Fruit fly (Drosophila melanogaster) S2 (cell line): ENCODE data around the gene f.

Experiments used
- CG8478 ChIP-seq: fragments of >200 bp; optimal IDR thresholded peaks from 2 replicates; lab custom pipeline; 2018
- CTCF ChIP-seq, 2 experiments: fragments of >200 bp; optimal IDR thresholded peaks; 2 replicates each; lab custom pipeline; 2018

f gene

DNA sequence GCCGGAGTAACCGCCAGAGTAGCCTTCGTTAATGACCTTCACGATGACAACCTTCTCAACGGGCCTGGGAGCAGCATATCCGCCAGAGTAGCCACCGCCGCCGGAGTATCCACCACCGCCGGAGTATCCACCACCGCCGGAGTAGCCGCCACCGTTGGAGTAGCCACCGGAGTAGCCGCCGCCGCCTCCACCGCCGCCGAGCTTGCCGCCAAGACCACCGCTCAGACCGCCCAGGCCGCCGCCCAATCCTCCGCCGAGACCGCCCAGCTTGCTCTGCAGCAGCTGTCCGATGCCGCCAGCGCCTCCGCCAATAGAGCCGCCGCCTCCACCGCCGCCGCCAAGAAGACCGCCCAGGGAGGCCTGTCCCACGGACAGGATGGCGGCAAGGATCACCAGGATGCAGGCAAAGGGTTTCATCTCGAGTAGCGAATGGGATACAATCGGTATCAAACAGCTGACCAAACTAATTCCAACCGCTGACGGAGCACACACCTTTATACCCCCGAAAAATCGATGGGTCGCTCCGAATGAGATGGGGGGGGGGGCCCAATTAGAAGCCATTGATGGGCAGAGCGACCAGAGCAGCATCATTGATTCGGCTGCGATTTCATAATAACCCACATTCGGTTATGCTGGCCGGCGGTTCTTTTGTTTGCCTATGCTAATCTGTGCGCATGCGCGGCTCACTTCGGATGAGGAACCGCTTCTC is 6.6 kb upstream of the f start:
- TF ChIP-seq CG8478 (lab: Kevin White, UChicago) (no peak), CTCF (optimal IDR thresholded peaks at IDR 0.05; lab: Kevin White, UChicago) (no peak)

DNA sequence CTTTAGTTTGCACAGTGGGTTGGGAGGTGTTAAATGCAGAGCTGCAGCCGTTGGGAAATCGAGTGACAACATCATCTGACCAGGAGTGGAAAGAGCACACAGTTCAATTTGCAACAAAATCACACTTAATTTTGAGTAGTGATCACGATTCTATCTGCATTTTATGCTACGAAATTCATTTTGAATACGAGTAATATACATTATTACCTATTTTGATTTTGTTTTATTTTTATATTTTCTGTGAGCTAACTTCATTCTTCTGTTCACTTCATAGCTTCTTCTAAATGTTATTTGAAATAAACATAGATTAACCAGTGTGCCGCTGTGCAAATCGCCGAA is 6.1 kb upstream of the f start, which contains the start of gene CG10598:
Gene CG10598 (minus strand): TSS at position 187 of the 339 bp plus-strand sequence.
- TF ChIP-seq CTCF (optimal IDR thresholded peaks at IDR 0.05; lab: Kevin White, UChicago) = no peak

DNA sequence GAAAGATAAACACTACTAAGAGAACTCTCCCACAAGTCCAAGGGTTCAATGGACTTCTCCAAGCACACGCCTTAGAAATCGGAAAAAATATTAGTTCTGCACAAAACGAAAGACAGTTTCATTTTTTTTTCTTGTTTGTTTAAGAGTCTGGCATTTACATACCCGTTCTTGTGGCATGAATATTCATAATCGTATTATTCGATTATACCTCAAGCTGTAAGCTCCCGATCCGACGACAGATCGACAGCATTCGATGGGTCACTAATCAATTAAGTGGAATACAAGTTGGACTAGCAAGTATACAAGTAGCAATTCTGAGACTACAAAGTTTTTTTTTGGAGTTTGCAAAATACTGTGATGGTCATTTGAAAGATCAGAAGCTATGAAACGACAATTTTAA is 5.3 kb upstream of the f start:
- no peak for TF ChIP-seq CG8478 (lab: Kevin White, UChicago)
- no peak for TF ChIP-seq CTCF (optimal IDR thresholded peaks at IDR 0.05; lab: Kevin White, UChicago)

DNA sequence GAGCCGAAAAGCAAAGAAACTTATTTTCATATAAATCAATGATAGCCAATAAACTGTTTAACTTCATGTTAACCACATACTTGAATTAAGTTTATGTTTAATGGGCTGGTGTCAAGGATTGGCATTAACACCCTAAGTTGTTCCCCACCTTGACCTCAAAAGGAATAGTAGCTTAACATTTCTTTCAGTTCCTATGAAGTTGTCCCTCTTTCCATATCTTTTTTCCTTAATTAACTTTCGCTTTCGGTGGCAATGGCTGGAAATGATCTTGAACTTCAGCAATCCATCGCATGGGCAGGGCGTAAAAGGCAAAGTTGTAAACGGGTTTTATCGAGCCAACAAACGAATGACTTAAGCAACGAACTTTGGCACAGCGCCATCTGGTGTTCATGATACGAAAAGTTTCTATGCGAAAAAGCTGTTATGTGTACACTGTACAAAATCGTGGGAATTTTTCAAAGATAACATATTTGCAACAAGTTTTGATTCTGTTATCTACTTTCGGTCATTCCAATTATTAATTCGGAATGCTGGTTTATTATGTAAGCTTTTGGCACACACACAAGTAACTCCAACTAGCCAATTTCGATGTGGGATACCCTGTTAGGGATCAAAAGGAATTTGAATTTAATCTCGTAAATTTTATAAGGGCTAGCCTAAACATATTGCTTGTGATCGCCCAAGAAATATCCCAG is 3.1 kb upstream of the f start:
- TF ChIP-seq CG8478 (lab: Kevin White, UChicago) (no peak), CTCF (optimal IDR thresholded peaks at IDR 0.05; lab: Kevin White, UChicago) (peak; percentile 51 to 62)

DNA sequence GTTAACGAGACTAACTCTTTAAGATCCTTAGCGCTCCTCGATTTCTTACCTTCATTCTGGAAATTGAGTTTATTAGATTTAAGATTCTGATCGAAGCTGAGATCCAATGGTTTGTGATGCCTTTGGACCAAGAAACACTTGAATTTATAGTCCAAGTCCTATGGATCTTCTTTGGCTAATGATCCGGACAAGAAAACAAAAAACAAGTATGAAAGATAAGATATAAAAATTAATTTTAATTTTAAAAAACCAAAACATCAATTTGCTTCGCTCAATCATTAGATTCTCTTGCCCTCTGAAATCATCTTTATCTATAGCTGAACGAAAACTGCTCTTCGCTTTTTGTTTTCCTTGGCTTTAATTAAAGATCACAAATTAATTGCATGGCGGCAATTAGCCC is 1.8 kb upstream of the f start, which contains the start of gene CG10597:
Gene CG10597 (minus strand): TSS at position 101 of the 400 bp plus-strand sequence.
- no peak for TF ChIP-seq CTCF (optimal IDR thresholded peaks at IDR 0.05; lab: Kevin White, UChicago)
- TF ChIP-seq CG8478 (lab: Kevin White, UChicago) = no peak

DNA sequence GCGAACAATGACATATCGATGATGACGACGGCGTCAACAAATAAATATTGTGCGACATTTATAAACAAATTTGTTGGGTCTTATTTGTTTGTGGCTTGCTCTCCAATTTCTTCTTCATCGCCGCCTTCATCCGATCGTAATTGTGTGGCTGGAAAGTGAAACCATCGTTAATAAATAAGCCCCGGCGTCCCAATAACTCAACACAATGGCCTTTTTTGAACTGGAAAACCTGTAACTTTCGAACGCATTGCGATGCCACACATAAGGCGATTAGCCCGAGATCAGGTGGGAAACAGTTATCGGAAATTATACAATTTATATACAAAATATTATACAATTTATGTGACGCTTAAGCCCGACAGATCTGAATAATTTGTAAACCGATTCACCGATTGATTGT is 3.7 kb downstream of the f start:
- TF ChIP-seq CTCF (optimal IDR thresholded peaks at IDR 0.05; lab: Kevin White, UChicago) (no peak), CG8478 (lab: Kevin White, UChicago) (no peak)

DNA sequence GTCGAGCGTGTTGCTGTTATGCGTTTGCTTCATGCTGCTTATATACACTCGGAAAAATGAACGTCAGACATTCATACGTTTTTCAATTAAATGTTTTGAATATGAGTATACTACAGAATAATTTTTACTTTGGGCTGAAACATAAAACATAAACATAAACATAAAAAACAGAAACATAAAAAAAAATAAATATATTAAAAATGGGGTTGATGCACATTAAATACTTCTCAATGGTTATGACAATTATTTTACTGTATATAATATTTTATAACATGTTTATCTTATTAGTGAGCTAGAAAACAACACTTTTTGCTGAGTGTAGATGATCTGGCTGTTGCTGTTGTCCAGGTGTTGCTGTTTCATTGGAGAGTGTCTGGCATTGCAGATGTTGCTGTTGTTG is 4.7 kb downstream of the f start:
- TF ChIP-seq CG8478 (lab: Kevin White, UChicago) (no peak), CTCF (optimal IDR thresholded peaks at IDR 0.05; lab: Kevin White, UChicago) (no peak)

DNA sequence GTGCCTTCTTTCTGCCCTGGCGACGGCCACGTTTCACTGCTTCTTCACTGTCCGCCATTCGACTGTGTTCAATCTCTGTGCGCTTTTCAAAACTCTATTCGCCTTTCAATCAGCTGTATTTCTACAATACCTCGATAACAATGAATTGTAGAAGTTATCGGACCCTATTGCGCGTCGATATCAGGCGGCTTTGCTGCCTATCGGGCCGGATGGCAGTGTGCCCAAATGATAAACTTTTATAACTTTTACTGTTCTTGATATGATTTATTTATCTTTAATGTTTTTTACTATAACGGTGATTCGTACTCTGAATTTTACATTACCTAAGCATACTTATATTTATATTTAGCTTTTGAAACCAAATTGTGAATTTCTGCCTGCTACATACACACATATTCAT is 12.1 kb downstream of the f start, which contains the start of gene CG8915:
Gene CG8915 (minus strand): TSS at position 148 of the 400 bp plus-strand sequence.
- TF ChIP-seq CG8478 (lab: Kevin White, UChicago) = no peak
- no peak for TF ChIP-seq CTCF (optimal IDR thresholded peaks at IDR 0.05; lab: Kevin White, UChicago)

DNA sequence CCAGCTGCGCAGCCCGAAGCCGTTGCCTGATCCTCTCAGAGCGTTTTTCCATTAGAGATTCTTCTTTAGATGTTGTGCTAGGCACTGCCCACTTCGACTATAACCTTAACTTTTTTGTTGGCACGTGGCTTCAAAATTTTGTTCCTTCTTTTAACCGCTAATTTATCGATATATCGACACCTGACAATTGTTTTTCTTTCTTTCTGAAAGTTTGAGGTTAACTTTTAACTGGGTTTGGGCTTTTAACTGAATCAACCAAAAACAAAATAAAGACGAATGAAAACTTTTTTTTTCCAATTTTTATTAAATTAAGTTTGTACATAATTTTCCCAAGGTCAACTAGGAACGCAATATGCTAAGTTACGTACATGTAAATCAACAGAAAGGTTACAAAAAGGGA is 14.2 kb downstream of the f start, which contains the start of gene CG42854:
Gene CG42854 (minus strand): TSS at position 101 of the 400 bp plus-strand sequence.
- TF ChIP-seq CTCF (optimal IDR thresholded peaks at IDR 0.05; lab: Kevin White, UChicago) = no peak
- TF ChIP-seq CG8478 (lab: Kevin White, UChicago) = no peak

DNA sequence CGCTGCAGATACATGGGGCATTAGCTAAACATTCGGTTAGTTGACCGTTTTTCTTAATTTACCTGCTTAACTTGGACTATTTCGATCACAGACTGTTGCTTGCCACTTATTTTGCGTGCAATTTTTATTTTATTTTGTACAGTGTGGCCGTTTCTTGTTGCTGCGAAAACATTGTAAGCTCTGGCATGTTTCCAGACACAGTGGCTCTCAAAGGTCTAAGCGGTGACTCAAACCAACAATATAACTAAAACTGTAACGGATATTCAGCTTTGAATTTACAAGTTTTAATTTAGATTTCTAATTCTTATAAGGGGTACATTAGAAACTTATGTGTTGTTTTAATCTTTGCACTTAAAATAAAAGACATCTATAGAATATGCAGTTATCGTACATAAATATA is 16.6 kb downstream of the f start, which contains the start of gene CG8675:
Gene CG8675 (minus strand): TSS at position 177 of the 400 bp plus-strand sequence.
- TF ChIP-seq CTCF (optimal IDR thresholded peaks at IDR 0.05; lab: Kevin White, UChicago) (peak in 1 of 2 experiments; percentile 48), CG8478 (lab: Kevin White, UChicago) (no peak)

DNA sequence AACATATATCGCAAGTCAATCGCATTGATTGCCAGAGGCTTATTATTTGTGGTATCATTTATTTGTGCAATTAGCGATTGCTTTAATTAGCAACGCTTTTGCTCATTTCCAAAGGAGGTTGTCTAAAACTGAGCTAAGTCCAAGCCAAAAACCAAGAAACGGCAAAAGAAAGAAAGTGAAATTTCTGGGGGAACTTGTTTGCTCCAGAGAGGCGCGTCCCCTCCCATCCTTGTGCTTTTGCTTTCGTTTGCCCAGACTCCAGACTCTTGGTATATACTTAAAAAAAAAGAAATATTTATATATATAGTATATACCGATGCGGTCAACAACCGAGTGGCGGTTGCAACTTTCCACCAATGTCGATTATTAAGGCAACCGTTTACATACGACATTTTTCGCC is 21.4 kb downstream of the f start:
- TF ChIP-seq CG8478 (lab: Kevin White, UChicago) = no peak
- no peak for TF ChIP-seq CTCF (optimal IDR thresholded peaks at IDR 0.05; lab: Kevin White, UChicago)

DNA sequence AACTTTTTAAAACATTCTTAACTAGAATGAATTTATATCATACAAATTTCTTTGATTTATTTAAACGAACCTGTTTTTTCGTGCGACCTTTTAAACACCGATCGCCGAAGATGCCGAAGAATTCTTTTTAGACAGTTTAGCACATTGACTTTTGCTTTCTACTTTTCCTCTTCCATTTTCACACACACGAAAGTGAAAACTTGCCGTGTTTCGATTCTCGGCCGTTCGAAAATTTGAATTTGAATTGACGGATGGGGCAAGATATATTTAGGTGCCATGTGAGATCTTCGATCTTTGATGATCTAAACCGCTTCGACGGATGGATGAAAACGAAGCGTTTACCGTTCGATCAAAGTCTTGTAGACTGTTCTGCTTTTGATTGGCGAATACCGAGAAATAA is 22.9 kb downstream of the f start:
- TF ChIP-seq CTCF (optimal IDR thresholded peaks at IDR 0.05; lab: Kevin White, UChicago) (no peak), CG8478 (lab: Kevin White, UChicago) (no peak)

DNA sequence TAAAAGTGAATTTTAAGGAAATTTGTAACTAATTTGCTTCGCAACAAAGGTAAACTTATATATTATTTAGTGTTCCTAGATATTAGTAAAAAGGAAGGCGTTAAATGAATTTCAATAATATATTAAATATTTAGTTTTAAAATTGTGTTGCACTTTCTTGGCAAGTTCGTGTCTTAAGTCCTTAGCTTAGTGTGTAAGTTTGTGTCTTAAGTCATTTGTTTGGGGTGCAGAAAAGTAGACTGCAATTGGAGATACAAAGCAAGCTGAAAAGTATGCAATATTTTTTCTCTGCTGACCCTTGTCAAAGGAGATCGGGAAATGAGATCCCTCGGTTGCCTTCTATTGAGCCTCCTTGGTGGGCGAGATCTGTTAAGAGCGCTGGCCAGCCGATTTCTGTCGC is 29.3 kb downstream of the f start:
- no peak for TF ChIP-seq CG8478 (lab: Kevin White, UChicago)
- TF ChIP-seq CTCF (optimal IDR thresholded peaks at IDR 0.05; lab: Kevin White, UChicago) = no peak

DNA sequence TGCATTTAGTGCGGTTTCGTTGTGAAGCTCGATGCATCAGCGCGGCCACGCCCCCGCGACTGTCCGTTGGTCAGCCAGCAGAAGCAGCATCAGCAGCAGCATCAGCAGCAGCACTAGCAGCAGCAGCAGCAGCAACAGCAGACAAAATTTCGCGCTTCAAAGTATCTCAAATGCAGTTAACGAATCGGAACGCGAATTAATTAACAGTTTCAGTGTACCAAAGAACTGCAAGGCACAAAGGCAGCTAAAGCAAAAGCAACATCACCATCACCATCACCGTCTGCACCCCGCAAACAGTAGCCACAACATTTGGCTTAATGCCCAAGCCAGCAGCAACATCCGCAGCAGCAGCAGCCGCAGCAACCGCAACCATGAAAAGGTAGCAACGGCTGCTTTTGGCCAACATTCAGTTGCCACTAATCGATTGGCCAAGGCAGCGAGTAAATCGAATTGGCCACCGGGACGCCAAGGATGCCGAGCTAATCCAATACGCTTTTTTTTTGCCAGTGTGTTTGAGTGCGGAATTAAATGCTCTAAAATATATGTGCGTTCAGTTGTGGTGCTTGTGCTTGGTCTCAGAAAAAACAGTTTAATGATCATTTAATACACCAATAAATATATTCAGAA is 32.8 kb downstream of the f start:
- TF ChIP-seq CTCF (optimal IDR thresholded peaks at IDR 0.05; lab: Kevin White, UChicago) (no peak), CG8478 (lab: Kevin White, UChicago) (no peak)

DNA sequence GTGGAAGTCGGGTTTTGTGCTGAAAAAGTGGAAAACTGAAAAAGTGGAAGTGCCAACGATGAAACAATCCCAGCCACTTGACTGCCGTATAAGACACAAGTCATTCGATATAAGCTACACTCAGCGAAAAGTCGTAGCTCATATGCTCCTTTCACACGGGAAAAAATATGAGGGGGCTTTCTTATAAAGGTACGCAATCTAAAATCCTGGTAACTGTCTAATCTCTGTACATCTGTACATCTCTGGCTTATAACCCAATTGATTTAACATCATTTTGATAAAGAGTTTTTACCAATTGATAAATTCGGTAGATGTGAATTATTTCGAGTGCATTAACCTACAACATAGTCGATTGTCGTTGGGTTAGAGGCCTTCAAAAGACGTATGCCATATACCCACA is 42.1 kb downstream of the f start:
- TF ChIP-seq CG8478 (lab: Kevin White, UChicago) = no peak
- no peak for TF ChIP-seq CTCF (optimal IDR thresholded peaks at IDR 0.05; lab: Kevin White, UChicago)
